Fruit fly (Drosophila melanogaster): ENCODE measurements around the gene GatC.

GatC gene

DNA sequence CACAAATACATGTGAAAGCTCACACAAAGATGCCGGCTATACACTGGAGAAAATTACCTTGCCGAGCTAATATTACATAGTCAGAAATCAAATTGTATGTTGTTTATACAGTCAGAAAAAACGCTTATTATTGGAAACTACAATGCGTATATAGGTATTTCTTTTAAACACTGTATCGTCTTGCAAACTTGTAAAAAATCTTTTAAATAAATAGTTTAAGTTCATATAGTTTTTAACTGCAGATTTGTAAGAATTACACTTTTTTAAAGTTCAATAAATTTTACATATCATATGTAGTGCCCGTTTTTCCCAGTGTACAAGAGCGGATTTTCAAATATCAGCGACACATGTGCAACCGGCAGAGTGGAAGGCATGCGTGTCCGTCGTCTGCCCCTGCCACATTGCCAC, 6.8 kb upstream of the GatC start (continued):
- no peak for TF ChIP-seq ash1 (GFP tag; optimal IDR thresholded peaks at IDR 0.05)
- peak; percentile 47 for TF ChIP-seq repo (GFP tag; optimal IDR thresholded peaks at IDR 0.05)
- TF ChIP-seq CG9876 (GFP tag; optimal IDR thresholded peaks at IDR 0.05): no peak
- peak; percentile 70 for TF ChIP-seq CG3847 (GFP tag; IDR thresholded peaks at IDR 0.05)
- peak; percentile 53; the same call in 1 of the 3 replicates for TF ChIP-seq ase (GFP tag; IDR thresholded peaks at IDR 0.05)
- peak; percentile 44 for TF ChIP-seq CG12071 (GFP tag; optimal IDR thresholded peaks at IDR 0.05)
- TF ChIP-seq CG9797 (GFP tag; optimal IDR thresholded peaks at IDR 0.05): no peak
- no peak for TF ChIP-seq CG42726 (GFP tag; IDR thresholded peaks at IDR 0.05; ENCODE audit: partially characterized antibody)
- peak; percentile 64 for TF ChIP-seq bab2 (GFP tag; optimal IDR thresholded peaks at IDR 0.05)
- TF ChIP-seq az2 (GFP tag; optimal IDR thresholded peaks at IDR 0.05): peak; percentile 87
- peak; percentile 68 for TF ChIP-seq sob (GFP tag; IDR thresholded peaks at IDR 0.05)
- TF ChIP-seq sisA (GFP tag; IDR thresholded peaks at IDR 0.05): peak; percentile 80
- TF ChIP-seq btn (GFP tag; optimal IDR thresholded peaks at IDR 0.05): peak; percentile 67
- TF ChIP-seq slp2 (GFP tag; optimal IDR thresholded peaks at IDR 0.05): peak; percentile 80
- TF ChIP-seq ap (GFP tag; IDR thresholded peaks at IDR 0.05): peak; percentile 56
- TF ChIP-seq CG7745 (tag; optimal IDR thresholded peaks at IDR 0.05): no peak
- TF ChIP-seq stc (GFP tag; IDR thresholded peaks at IDR 0.05): peak; percentile 59
- TF ChIP-seq MESR4 (GFP tag; optimal IDR thresholded peaks at IDR 0.05): no peak
- TF ChIP-seq stwl (tag; optimal IDR thresholded peaks at IDR 0.05): no peak
- TF ChIP-seq CG7556 (GFP tag; optimal IDR thresholded peaks at IDR 0.05): peak; percentile 87
- peak; percentile 67 for TF ChIP-seq E2f2 (GFP tag; IDR thresholded peaks at IDR 0.05)
- peak; percentile 70 for TF ChIP-seq ranshi (GFP tag; IDR thresholded peaks at IDR 0.05)
- TF ChIP-seq Trl (optimal IDR thresholded peaks at IDR 0.05): no peak
- peak; percentile 62 for TF ChIP-seq Trl (GFP tag; optimal IDR thresholded peaks at IDR 0.05)
- peak; percentile 81 for TF ChIP-seq lbe (GFP tag; optimal IDR thresholded peaks at IDR 0.05)
- TF ChIP-seq Pdp1 (GFP tag; optimal IDR thresholded peaks at IDR 0.05): peak; percentile 73 to 76
- TF ChIP-seq CG15514 (GFP tag; optimal IDR thresholded peaks at IDR 0.05): peak; percentile 40
- TF ChIP-seq ci (GFP tag; IDR thresholded peaks at IDR 0.05): peak; percentile 78
- no peak for TF ChIP-seq Gsc (GFP tag; IDR thresholded peaks at IDR 0.05)
- TF ChIP-seq Bteb2 (GFP tag; optimal IDR thresholded peaks at IDR 0.05): peak; percentile 72
- peak; percentile 56 for TF ChIP-seq chn (GFP tag; optimal IDR thresholded peaks at IDR 0.05)
- no peak for TF ChIP-seq sr (GFP tag; IDR thresholded peaks at IDR 0.05)
- peak; percentile 80 for TF ChIP-seq tgo (GFP tag; IDR thresholded peaks at IDR 0.05)
- peak; percentile 89 for TF ChIP-seq CG17361 (GFP tag; IDR thresholded peaks at IDR 0.05)
- TF ChIP-seq CG4820 (GFP tag; optimal IDR thresholded peaks at IDR 0.05): peak; percentile 92
- TF ChIP-seq CG33213 (GFP tag; optimal IDR thresholded peaks at IDR 0.05): peak; percentile 67
- peak; percentile 68 for TF ChIP-seq E2f1 (GFP tag; IDR thresholded peaks at IDR 0.05)
- TF ChIP-seq Dfd (GFP tag; optimal IDR thresholded peaks at IDR 0.05): peak in 1 of 2 experiments; percentile 34
- TF ChIP-seq CG1792 (GFP tag; optimal IDR thresholded peaks at IDR 0.05): peak; percentile 73
- no peak for TF ChIP-seq mld (GFP tag; IDR thresholded peaks at IDR 0.05; ENCODE audit: partially characterized antibody)
- TF ChIP-seq CHES-1-like (GFP tag; optimal IDR thresholded peaks at IDR 0.05): peak; percentile 30
- no peak for TF ChIP-seq luna (GFP tag; optimal IDR thresholded peaks at IDR 0.05)
- peak; percentile 31 for TF ChIP-seq CG8089 (GFP tag; optimal IDR thresholded peaks at IDR 0.05)
- TF ChIP-seq kni (GFP tag; optimal IDR thresholded peaks at IDR 0.05): no peak
- TF ChIP-seq CG18011 (GFP tag; optimal IDR thresholded peaks at IDR 0.05): peak; percentile 40
- peak; percentile 66 for TF ChIP-seq tap (tag; optimal IDR thresholded peaks at IDR 0.05)
- peak; percentile 23 for TF ChIP-seq CG10274 (GFP tag; optimal IDR thresholded peaks at IDR 0.05)
- TF ChIP-seq HLH4C (GFP tag; IDR thresholded peaks at IDR 0.05; ENCODE audit: partially characterized antibody): no peak
- TF ChIP-seq caup (GFP tag; optimal IDR thresholded peaks at IDR 0.05; ENCODE audit: severe bottlenecking): peak; percentile 47
- TF ChIP-seq jigr1 (GFP tag; IDR thresholded peaks at IDR 0.05): peak; percentile 83; the same call in 2 of the 3 replicates
- peak; percentile 18 for TF ChIP-seq pb (GFP tag; optimal IDR thresholded peaks at IDR 0.05)
- peak in 1 of 3 experiments; percentile 5 for TF ChIP-seq Stat92E (GFP tag; optimal IDR thresholded peaks at IDR 0.05)
